Worm (Caenorhabditis elegans) whole organism, dauer: ENCODE results near the gene C09B9.7.
"Not testable (repeated sequence)": the region's sequence is repeated elsewhere in the genome, so short reads cannot be mapped to it uniquely, and the experiment has no call there.

Experiments
- unc-62 ChIP-seq: sonication (generic microtip); optimal IDR thresholded peaks from 2 replicates; lab custom pipeline; 2017; ENCODE audit warnings: missing biosample characterization, missing genetic modification reagents, missing genetic modification characterization

The C09B9.7 gene

DNA sequence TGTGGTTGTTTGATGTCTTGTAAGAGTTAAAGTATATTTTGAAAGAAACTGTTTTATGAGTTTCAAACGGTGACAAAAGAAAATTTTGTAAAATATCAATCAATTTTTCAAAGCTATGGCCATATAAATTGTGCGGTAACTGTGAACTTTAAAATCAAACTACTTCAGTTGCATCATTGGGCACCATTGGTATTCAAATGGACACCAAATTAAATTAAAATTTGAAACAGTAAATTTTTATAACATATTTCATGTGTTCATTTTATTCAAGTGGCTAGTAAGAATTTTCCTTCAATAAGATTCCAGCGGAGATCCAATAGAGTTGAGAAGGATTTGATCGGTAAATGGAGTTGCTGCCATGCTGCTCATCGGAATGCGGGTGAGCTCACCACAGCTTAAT, 29.5 kb downstream of the C09B9.7 start:
- no peak for TF ChIP-seq unc-62 (GFP tag; lab: Kevin White, UChicago)

DNA sequence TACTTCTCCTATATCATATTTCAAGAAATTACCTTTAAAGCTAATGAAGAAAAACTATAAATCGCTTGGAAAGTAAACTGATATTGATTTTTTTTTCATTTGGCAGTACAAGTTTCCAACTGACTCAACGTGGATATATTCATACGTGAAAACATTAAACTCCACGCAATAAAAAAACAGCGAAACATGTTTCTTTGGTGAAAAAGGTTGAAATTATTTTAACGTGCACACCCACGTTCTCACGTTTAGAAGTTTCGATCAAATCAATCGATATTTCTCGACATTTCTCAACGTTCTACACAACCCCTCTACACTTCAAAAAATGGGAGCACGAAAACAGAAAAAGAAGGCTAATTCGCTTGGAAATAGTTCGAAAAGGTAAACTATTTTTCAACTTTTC, 31.9 kb downstream of the C09B9.7 start, which contains the start of the genes best-6 and C09B9.2:
Gene best-6, minus strand, starts transcription at position 101 of the 400 bp plus-strand sequence.
Gene C09B9.2, plus strand, starts transcription at position 314 of the 400 bp plus-strand sequence.
- TF ChIP-seq unc-62 (GFP tag; lab: Kevin White, UChicago): no peak

DNA sequence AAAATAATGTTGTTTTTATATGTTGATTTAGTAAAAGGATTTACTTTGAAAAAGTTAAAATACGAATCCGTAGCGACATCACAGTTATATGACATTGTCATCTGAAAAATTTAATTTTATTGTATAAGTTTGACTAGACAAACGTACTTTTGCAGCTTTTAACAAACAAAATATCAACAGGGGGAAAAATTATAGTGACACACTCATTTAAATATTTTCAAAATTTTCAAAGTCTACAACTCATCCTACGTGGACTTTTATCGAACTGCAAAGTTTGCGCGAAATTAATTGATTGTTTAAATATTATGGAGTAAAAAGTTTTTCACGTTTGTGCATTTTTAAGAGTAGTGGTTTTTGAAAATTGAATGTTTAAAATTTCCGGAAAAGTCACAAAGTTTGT, 35.2 kb downstream of the C09B9.7 start, which contains the start of gene C09B9.85:
Gene C09B9.85, minus strand, starts transcription at position 101 of the 400 bp plus-strand sequence.
- TF ChIP-seq unc-62 (GFP tag; lab: Kevin White, UChicago): no peak

DNA sequence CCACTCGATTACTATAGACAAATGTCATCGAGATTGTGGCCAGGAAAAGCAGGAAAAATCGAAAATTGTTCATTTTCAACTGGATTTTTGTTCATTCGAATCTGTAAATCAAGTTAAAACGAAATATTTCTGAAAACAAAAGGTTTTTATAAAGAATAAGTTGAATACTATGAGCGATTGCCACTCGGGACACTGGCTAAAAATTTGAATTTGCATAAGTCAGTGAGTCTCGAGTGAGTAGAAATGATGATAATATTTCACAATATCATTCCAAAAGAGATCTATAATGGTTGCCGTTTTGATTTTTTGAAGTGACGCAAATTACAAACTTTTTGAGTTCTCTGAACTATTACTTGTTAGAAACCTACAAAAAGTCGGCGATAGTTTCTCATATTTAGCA, 40.4 kb downstream of the C09B9.7 start, which contains the start of gene T28H11.8:
Gene T28H11.8, minus strand, starts transcription at position 101 of the 400 bp plus-strand sequence.
- TF ChIP-seq unc-62 (GFP tag; lab: Kevin White, UChicago): no peak

DNA sequence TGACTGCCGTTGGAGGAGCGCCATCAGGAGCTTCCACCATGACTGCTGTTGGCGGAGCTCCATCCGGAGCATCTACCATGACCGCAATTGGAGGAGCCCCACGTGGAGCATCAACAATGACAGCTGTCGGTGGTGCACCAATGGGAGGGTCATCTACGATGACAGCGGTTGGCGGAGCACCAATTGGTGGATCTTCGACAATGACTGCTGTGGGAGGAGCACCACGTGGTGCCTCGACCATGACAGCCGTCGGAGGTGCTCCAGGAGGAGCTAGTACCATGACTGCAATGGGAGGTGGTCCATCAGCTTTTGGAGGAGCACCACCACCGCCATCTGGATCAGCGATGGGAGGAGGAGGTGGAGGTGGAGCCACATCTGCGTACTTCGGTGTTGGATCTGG, 43.8 kb downstream of the C09B9.7 start, which contains the start of gene T28H11.7:
Gene T28H11.7, minus strand, starts transcription at position 101 of the 400 bp plus-strand sequence.
- not testable (repeated sequence) for TF ChIP-seq unc-62 (GFP tag; lab: Kevin White, UChicago)

DNA sequence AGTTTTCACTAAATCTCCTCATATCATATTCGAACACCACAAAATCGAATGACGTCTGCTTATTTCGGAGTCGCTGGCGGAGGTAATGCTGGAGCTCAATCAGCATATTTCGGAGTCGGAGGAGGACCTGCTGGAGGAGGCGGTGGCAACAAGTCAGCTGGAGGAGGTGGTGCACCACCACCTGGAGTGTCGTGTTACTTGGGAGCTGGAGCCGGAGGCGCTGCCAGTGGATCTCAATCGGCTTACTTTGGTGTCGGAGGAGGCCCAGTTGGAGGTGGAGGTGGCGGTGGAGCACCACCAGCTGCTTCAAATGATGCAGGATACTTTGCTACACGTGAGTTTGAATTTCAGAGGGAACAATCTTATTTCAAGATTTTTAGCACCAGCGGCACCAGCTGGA, 44.4 kb downstream of the C09B9.7 start, which contains the start of gene ssq-4:
Gene ssq-4, plus strand, starts transcription at position 19 of the 400 bp plus-strand sequence.
- TF ChIP-seq unc-62 (GFP tag; lab: Kevin White, UChicago): not testable (repeated sequence)

DNA sequence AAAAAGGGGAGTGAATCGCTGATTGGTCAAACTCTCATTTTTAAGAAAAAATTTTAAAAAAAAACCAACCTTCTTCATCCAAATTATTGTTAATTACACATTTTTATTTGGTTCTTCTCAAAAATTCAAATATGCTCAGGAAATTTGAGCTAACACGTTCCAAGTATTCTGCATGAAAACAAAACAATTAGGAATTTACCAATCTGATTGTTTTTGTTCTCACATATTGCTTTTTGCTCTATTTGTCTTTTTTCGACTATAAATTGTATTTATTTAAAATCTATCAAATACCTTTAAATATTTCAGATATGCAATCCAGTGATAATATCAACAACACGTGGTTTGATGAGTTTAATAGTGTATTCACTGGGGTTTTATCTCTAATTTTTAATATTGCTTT, 48.6 kb downstream of the C09B9.7 start, which contains the start of gene srm-1:
Gene srm-1, plus strand, starts transcription at position 301 of the 400 bp plus-strand sequence.
- no peak for TF ChIP-seq unc-62 (GFP tag; lab: Kevin White, UChicago)

DNA sequence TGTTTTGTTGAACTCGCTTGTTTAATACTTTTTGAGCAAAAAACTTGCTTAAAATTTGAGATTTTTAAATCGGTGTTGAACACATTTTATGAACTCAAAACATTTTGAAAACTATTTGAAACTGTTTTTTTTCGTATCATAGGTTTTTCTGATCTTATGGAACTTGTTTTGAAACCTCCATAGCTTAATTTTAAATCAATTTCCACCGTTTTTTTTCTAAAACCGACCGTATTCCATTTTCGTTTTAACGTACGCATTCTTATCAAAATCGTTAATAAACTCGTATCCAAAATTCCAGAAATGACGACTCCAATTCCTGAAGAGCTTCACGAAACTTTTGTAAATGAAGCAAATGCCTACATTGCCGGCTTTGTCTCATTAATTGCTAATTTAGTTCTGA, 52.5 kb downstream of the C09B9.7 start, which contains the start of gene srm-2:
Gene srm-2, plus strand, starts transcription at position 301 of the 400 bp plus-strand sequence.
- TF ChIP-seq unc-62 (GFP tag; lab: Kevin White, UChicago): no peak
